Fruit fly (Drosophila melanogaster) whole organism, pupa: Measurements from ENCODE around the gene kirre.

Experiments used
- CG10348 ChIP-seq: fragments of 200-800 bp; sonication (Bioruptor generic); IDR thresholded peaks from 2 replicates; pipeline ENCODE4 v1.3.6; 2022; ENCODE audit warnings: missing biosample characterization, missing genetic modification characterization
- CG12605 ChIP-seq: fragments of 200-800 bp; sonication (Bioruptor generic); IDR thresholded peaks from 2 replicates; pipeline ENCODE4 v1.3.6; 2022; ENCODE audit warnings: missing biosample characterization, missing genetic modification characterization
- CG13204 ChIP-seq: fragments of 200-800 bp; sonication (Bioruptor generic); optimal IDR thresholded peaks from 2 replicates; lab custom pipeline; 2018; ENCODE audit warnings: missing biosample characterization, mild to moderate bottlenecking, missing genetic modification characterization, moderate library complexity
- CG14655 ChIP-seq: fragments of 200-800 bp; sonication (Bioruptor generic); optimal IDR thresholded peaks from 3 replicates; lab custom pipeline; 2017; ENCODE audit warnings: mild to moderate bottlenecking, missing biosample characterization, missing genetic modification reagents, missing genetic modification characterization
- CG15710 ChIP-seq: fragments of 200-800 bp; sonication (Bioruptor generic); optimal IDR thresholded peaks from 2 replicates; lab custom pipeline; 2018; ENCODE audit warnings: missing biosample characterization, mild to moderate bottlenecking, missing genetic modification characterization, moderate library complexity
- CG17806 ChIP-seq: fragments of 200-800 bp; sonication (Bioruptor generic); optimal IDR thresholded peaks from 2 replicates; lab custom pipeline; 2018; ENCODE audit warnings: missing biosample characterization, mild to moderate bottlenecking, missing genetic modification characterization, moderate library complexity
- CG32121 ChIP-seq: fragments of 200-800 bp; sonication (Bioruptor generic); IDR thresholded peaks from 2 replicates; pipeline ENCODE4 v1.3.6; 2022; ENCODE audit warnings: missing biosample characterization, missing genetic modification characterization
- CG34367 ChIP-seq: fragments of 200-800 bp; sonication (Bioruptor generic); optimal IDR thresholded peaks from 2 replicates; lab custom pipeline; 2018; ENCODE audit warnings: missing biosample characterization, mild to moderate bottlenecking, missing genetic modification characterization
- CG4496 ChIP-seq: fragments of 200-800 bp; sonication (Bioruptor generic); IDR thresholded peaks from 3 replicates; pipeline ENCODE4 v1.3.6; 2022; ENCODE audit warnings: missing biosample characterization, missing genetic modification characterization
- CG8159 ChIP-seq: fragments of 200-800 bp; sonication (Bioruptor generic); optimal IDR thresholded peaks from 3 replicates; lab custom pipeline; 2018; ENCODE audit warnings: missing biosample characterization, mild to moderate bottlenecking, missing genetic modification characterization, moderate library complexity
- CG8301 ChIP-seq: fragments of 200-800 bp; sonication (Bioruptor generic); optimal IDR thresholded peaks from 2 replicates; lab custom pipeline; 2018; ENCODE audit warnings: missing biosample characterization, mild to moderate bottlenecking, missing genetic modification characterization
- CG9948 ChIP-seq: fragments of 200-800 bp; sonication (Bioruptor generic); optimal IDR thresholded peaks from 2 replicates; lab custom pipeline; 2018; ENCODE audit warnings: missing biosample characterization, mild to moderate bottlenecking, missing genetic modification characterization, moderate library complexity
- D1 ChIP-seq: fragments of 200-800 bp; sonication (Bioruptor generic); optimal IDR thresholded peaks from 2 replicates; lab custom pipeline; 2018; ENCODE audit warnings: missing biosample characterization, mild to moderate bottlenecking, missing genetic modification characterization, moderate library complexity
- EcR ChIP-seq: fragments of 200-800 bp; sonication (Bioruptor generic); optimal IDR thresholded peaks from 3 replicates; lab custom pipeline; 2019; ENCODE audit warnings: missing biosample characterization, missing genetic modification characterization, mild to moderate bottlenecking, moderate library complexity, missing genetic modification reagents
- Ets98B ChIP-seq: fragments of 200-800 bp; sonication (Bioruptor generic); IDR thresholded peaks from 2 replicates; pipeline ENCODE4 v1.3.6; 2022; ENCODE audit warnings: missing biosample characterization, missing genetic modification characterization
- Pif1A ChIP-seq: fragments of 200-800 bp; sonication (Bioruptor generic); optimal IDR thresholded peaks from 3 replicates; lab custom pipeline; 2016; ENCODE audit warnings: missing biosample characterization, missing genetic modification characterization
- Pif1B ChIP-seq: fragments of 200-800 bp; sonication (Bioruptor generic); optimal IDR thresholded peaks from 3 replicates; lab custom pipeline; 2016; ENCODE audit warnings: missing biosample characterization, missing genetic modification characterization
- Snoo ChIP-seq: fragments of 200-800 bp; sonication (Bioruptor generic); optimal IDR thresholded peaks from 3 replicates; lab custom pipeline; 2017; ENCODE audit warnings: missing biosample characterization, mild to moderate bottlenecking, missing genetic modification characterization, inconsistent platforms
- fd96Ca ChIP-seq: fragments of 200-800 bp; sonication (Bioruptor generic); IDR thresholded peaks from 3 replicates; pipeline ENCODE4 v1.3.6; 2022; ENCODE audit warnings: missing biosample characterization, missing genetic modification characterization
- gl ChIP-seq: fragments of 200-800 bp; sonication (Bioruptor generic); optimal IDR thresholded peaks from 2 replicates; lab custom pipeline; 2018; ENCODE audit warnings: missing biosample characterization, mild to moderate bottlenecking, missing genetic modification characterization
- rn ChIP-seq: fragments of 200-800 bp; sonication (Bioruptor generic); IDR thresholded peaks from 2 replicates; pipeline ENCODE4 v1.3.6; 2022; ENCODE audit warnings: missing biosample characterization, missing genetic modification characterization

kirre gene

dm6 chrX:2982441-2982995, 242.3 kb downstream of the kirre start:
- TF ChIP-seq EcR (GFP tag; lab: Kevin White, UChicago) (no peak), CG17806 (tag; lab: Kevin White, UChicago) (no peak), Snoo (tag; lab: Kevin White, UChicago) (no peak), CG4496 (no peak), CG32121 (GFP tag; lab: Robert Waterston, UW) (no peak), Pif1A (GFP tag; lab: Kevin White, UChicago) (no peak), D1 (tag; lab: Kevin White, UChicago) (no peak), CG14655 (GFP tag; lab: Kevin White, UChicago) (no peak), CG13204 (GFP tag; lab: Kevin White, UChicago) (no peak), CG15710 (no peak), CG9948 (tag; lab: Kevin White, UChicago) (no peak), gl (no peak), CG12605 (no peak), fd96Ca (GFP tag; lab: Robert Waterston, UW) (no peak), CG8301 (tag; lab: Kevin White, UChicago) (no peak), CG8159 (tag; lab: Kevin White, UChicago) (no peak), Pif1B (GFP tag; lab: Kevin White, UChicago) (no peak), Ets98B (GFP tag; lab: Robert Waterston, UW) (no peak)

DNA sequence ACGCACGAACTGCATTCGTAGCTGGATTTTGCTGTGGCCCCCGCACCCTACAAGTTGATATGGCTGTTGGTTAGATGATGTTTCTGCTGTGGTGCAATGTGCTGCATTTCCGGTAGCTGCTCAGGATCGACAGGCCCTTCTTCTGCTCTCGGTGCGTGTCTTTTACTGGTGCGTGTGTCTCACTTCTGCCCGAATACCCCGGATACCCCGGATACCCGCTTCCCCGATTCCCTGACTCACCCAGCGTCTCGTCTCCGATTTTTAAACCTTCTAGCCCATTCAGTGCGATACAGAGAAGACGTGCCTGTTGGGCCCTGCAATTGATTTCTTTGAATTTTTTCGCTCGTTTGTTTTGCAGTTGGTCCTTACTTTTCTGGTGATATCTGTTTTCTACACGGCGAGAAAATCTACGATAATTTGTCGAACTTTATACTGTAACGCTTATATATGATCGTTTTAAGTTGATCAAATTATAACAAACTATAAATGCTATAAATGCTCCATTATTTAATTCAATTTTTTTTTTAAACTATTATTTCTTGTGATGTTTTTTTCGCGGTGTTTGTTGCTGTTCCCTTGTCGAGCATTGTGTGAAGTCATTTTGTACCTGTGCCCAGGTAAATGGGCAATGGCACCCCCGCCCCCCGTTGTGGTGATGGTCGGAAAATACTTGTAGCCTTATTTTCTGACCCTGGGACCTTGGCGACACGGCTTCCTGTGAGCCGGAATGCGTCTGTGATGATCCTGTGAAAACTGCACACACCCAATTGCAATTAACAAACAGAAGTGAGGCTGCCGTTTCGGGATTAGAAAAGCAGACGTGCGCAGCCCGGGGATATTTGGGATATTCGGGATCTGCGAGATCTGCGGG, 245.0 kb downstream of the kirre start:
- TF ChIP-seq CG8301 (tag; lab: Kevin White, UChicago) = peak; percentile 9
- TF ChIP-seq CG8159 (tag; lab: Kevin White, UChicago) = peak; percentile 90
- peak; percentile 67 for TF ChIP-seq Pif1A (GFP tag; lab: Kevin White, UChicago)
- no peak for TF ChIP-seq CG32121 (GFP tag; lab: Robert Waterston, UW)
- TF ChIP-seq CG10348 (GFP tag; lab: Robert Waterston, UW) = no peak
- TF ChIP-seq Pif1B (GFP tag; lab: Kevin White, UChicago) = peak; percentile 75
- TF ChIP-seq CG12605 = peak; percentile 52; the same call in 1 of the 2 replicates
- peak; percentile 65 for TF ChIP-seq D1 (tag; lab: Kevin White, UChicago)
- peak; percentile 46 for TF ChIP-seq CG14655 (GFP tag; lab: Kevin White, UChicago)
- TF ChIP-seq rn (GFP tag; lab: Robert Waterston, UW) = no peak
- peak; percentile 87 for TF ChIP-seq CG9948 (tag; lab: Kevin White, UChicago)
- TF ChIP-seq fd96Ca (GFP tag; lab: Robert Waterston, UW) = no peak
- TF ChIP-seq CG4496 = 0 out of 3 replicates have a peak, but pooled peaks have one; percentile 17
- peak; percentile 89 for TF ChIP-seq CG15710
- TF ChIP-seq CG13204 (GFP tag; lab: Kevin White, UChicago) = peak; percentile 53
- TF ChIP-seq EcR (GFP tag; lab: Kevin White, UChicago) = peak; percentile 61
- TF ChIP-seq CG17806 (tag; lab: Kevin White, UChicago) = peak; percentile 91
- TF ChIP-seq gl = peak; percentile 66
- peak; percentile 77 for TF ChIP-seq Snoo (tag; lab: Kevin White, UChicago)
- TF ChIP-seq Ets98B (GFP tag; lab: Robert Waterston, UW) = no peak
- peak; percentile 82 for TF ChIP-seq CG34367 (tag; lab: Kevin White, UChicago)

dm6 chrX:2987320-2987719, 247.1 kb downstream of the kirre start:
- TF ChIP-seq CG4496 = no peak
- TF ChIP-seq Pif1B (GFP tag; lab: Kevin White, UChicago) = no peak
- TF ChIP-seq CG32121 (GFP tag; lab: Robert Waterston, UW) = no peak
- no peak for TF ChIP-seq CG17806 (tag; lab: Kevin White, UChicago)
- TF ChIP-seq EcR (GFP tag; lab: Kevin White, UChicago) = no peak
- TF ChIP-seq CG12605 = no peak
- TF ChIP-seq Ets98B (GFP tag; lab: Robert Waterston, UW) = no peak
- no peak for TF ChIP-seq CG8159 (tag; lab: Kevin White, UChicago)
- no peak for TF ChIP-seq Pif1A (GFP tag; lab: Kevin White, UChicago)
- TF ChIP-seq D1 (tag; lab: Kevin White, UChicago) = no peak
- TF ChIP-seq CG14655 (GFP tag; lab: Kevin White, UChicago) = no peak
- TF ChIP-seq CG13204 (GFP tag; lab: Kevin White, UChicago) = no peak
- no peak for TF ChIP-seq CG15710
- TF ChIP-seq Snoo (tag; lab: Kevin White, UChicago) = no peak
- TF ChIP-seq rn (GFP tag; lab: Robert Waterston, UW) = no peak
- TF ChIP-seq fd96Ca (GFP tag; lab: Robert Waterston, UW) = no peak
- no peak for TF ChIP-seq CG9948 (tag; lab: Kevin White, UChicago)
- no peak for TF ChIP-seq gl

- TF ChIP-seq CG32121 (GFP tag; lab: Robert Waterston, UW) (no peak), Pif1A (GFP tag; lab: Kevin White, UChicago) (no peak), Pif1B (GFP tag; lab: Kevin White, UChicago) (no peak), gl (no peak), D1 (tag; lab: Kevin White, UChicago) (no peak), CG8159 (tag; lab: Kevin White, UChicago) (no peak), CG13204 (GFP tag; lab: Kevin White, UChicago) (no peak), fd96Ca (GFP tag; lab: Robert Waterston, UW) (no peak), CG14655 (GFP tag; lab: Kevin White, UChicago) (no peak)
Measured at dm6 chrX:2989332-2989731, 249.1 kb downstream of the kirre start.

dm6 chrX:2990952-2991351, 250.8 kb downstream of the kirre start:
- no peak for TF ChIP-seq CG17806 (tag; lab: Kevin White, UChicago)
- TF ChIP-seq CG8301 (tag; lab: Kevin White, UChicago) = no peak
- TF ChIP-seq CG15710 = no peak
- no peak for TF ChIP-seq D1 (tag; lab: Kevin White, UChicago)
